Fruit fly (Drosophila melanogaster): ENCODE measurements around the gene CG9948.

- TF ChIP-seq CG33017 (tag; optimal IDR thresholded peaks at IDR 0.05), result no peak
- TF ChIP-seq toe (GFP tag; optimal IDR thresholded peaks at IDR 0.05), result no peak
- no peak for TF ChIP-seq CG5204 (GFP tag; optimal IDR thresholded peaks at IDR 0.05)
- TF ChIP-seq kay (GFP tag; ENCODE audit: borderline replicate concordance), result peak; percentile 75
- TF ChIP-seq CG12768 (GFP tag; optimal IDR thresholded peaks at IDR 0.05), result no peak
- TF ChIP-seq CG1620 (GFP tag; optimal IDR thresholded peaks at IDR 0.05), result no peak
- peak; percentile 32 for TF ChIP-seq Mnt (GFP tag; optimal IDR thresholded peaks at IDR 0.05)
- TF ChIP-seq Hr96 (GFP tag; optimal IDR thresholded peaks at IDR 0.05), result no peak
Observed at dm6 chr3L:6957753-6958420, 2.1 kb downstream of the CG9948 start, which contains the start of the genes Uqcc1 and Surf1.

Measured in whole organism, adult.